Worm (Caenorhabditis elegans): ENCODE results near the gene F20D1.3.

DNA sequence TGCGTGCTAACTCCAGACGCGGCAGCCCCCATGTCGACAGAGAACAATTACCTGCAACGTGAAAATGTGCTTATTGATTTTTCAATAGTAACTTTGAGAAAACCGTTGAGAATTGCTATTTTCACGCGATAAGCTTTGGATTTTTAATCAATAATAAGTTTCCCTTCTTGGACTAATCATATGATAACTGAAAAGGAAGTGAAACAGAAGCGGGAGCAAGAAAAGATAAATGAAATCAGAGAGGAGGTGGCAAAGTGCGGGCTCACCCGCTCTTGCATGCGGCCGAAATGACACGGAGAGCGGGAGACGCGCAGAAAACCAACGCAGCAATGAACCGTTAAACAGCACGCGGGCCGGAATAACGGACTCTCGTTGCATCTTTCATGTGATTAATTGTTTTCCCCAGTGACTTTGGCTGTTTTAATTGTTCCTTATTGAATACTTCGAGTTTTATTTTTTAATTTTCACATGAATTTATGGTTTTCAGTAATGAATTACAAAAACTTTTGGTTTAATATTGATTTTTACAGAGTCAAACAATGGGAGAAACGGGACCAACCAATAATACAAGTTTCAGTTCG is 5.6 kb upstream of the F20D1.3 start, which contains the start of the genes flwr-1 and tbc-1:
- TF ChIP-seq pax-3 (tag; optimal IDR thresholded peaks at IDR 0.05), result no peak
- no peak for TF ChIP-seq ztf-11 (tag; optimal IDR thresholded peaks at IDR 0.05)
- no peak for TF ChIP-seq ces-1 (GFP tag; optimal IDR thresholded peaks at IDR 0.05)
- no peak for TF ChIP-seq aha-1 (tag; optimal IDR thresholded peaks at IDR 0.05)
- TF ChIP-seq ama-1 (optimal IDR thresholded peaks at IDR 0.05), result no peak
- peak; percentile 53 for TF ChIP-seq lin-14 (GFP tag; optimal IDR thresholded peaks at IDR 0.05)
- TF ChIP-seq unc-98 (GFP tag; IDR thresholded peaks at IDR 0.05), result no peak
- peak; percentile 38 for TF ChIP-seq nhr-47 (tag; optimal IDR thresholded peaks at IDR 0.05)
- no peak for TF ChIP-seq ztf-4 (tag; optimal IDR thresholded peaks at IDR 0.05)
- TF ChIP-seq nhr-90 (tag; optimal IDR thresholded peaks at IDR 0.05; ENCODE audit: poor library complexity), result no peak
- peak; percentile 66 for TF ChIP-seq unc-130 (tag; optimal IDR thresholded peaks at IDR 0.05)
